Worm (Caenorhabditis elegans): ENCODE data around the gene F28H7.7.

Gene F28H7.7

DNA sequence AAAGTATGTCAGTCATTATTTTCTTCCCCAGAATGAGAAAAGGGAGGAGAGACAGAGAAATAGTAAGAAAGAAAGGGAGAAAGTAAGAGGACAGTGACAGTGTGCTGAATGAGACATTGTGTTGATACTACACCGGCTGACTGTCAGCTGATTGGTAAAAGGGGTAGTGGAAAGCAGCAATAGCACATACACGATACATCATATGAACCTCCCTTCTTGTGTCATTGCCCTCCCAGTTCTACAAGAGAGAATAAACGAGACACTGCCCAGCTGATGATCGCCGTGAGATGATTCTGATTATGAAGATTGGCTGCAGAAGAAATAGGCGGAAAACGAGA, 34.1 kb downstream of the F28H7.7 start:
- TF ChIP-seq C16A3.4 (tag; optimal IDR thresholded peaks at IDR 0.05) (peak; percentile 85), hpl-2 (GFP tag; optimal IDR thresholded peaks at IDR 0.05) (peak; percentile 59), aly-2 (tag; optimal IDR thresholded peaks at IDR 0.05) (no peak), elt-3 (tag; optimal IDR thresholded peaks at IDR 0.05) (peak in 2 of 6 experiments; percentile 88 to 89), snpc-4 (tag; optimal IDR thresholded peaks at IDR 0.05) (peak; percentile 66), alr-1 (tag; optimal IDR thresholded peaks at IDR 0.05; ENCODE audit: borderline replicate concordance) (no peak), rnt-1 (tag; optimal IDR thresholded peaks at IDR 0.05) (peak; percentile 72), dpl-1 (GFP tag; optimal IDR thresholded peaks at IDR 0.05) (peak; percentile 29 to 63 (median 30)), skn-1 (tag; optimal IDR thresholded peaks at IDR 0.05) (peak; percentile 36), nhr-19 (GFP tag; conservative IDR thresholded peaks at IDR 0.05) (peak; percentile 80), fos-1 (tag; optimal IDR thresholded peaks at IDR 0.05) (no peak), lin-39 (tag; optimal IDR thresholded peaks at IDR 0.05) (peak; percentile 20), tbx-2 (tag; optimal IDR thresholded peaks at IDR 0.05) (peak; percentile 84), zip-4 (GFP tag; optimal IDR thresholded peaks at IDR 0.05) (peak; percentile 1), unc-130 (tag; optimal IDR thresholded peaks at IDR 0.05) (peak; percentile 86), ceh-8 (GFP tag; optimal IDR thresholded peaks at IDR 0.05) (no peak), lin-15B (tag; optimal IDR thresholded peaks at IDR 0.05) (no peak), zag-1 (tag; optimal IDR thresholded peaks at IDR 0.05) (no peak), jun-1 (tag; optimal IDR thresholded peaks at IDR 0.05) (peak; percentile 25), elt-2 (tag; optimal IDR thresholded peaks at IDR 0.05) (peak; percentile 53), ztf-4 (tag; optimal IDR thresholded peaks at IDR 0.05) (peak; percentile 46), mab-9 (GFP tag; IDR thresholded peaks at IDR 0.05) (no peak), sup-37 (GFP tag; optimal IDR thresholded peaks at IDR 0.05) (no peak), nhr-47 (tag; optimal IDR thresholded peaks at IDR 0.05) (peak; percentile 67), pag-3 (tag; optimal IDR thresholded peaks at IDR 0.05; ENCODE audit: borderline replicate concordance, insufficient read depth) (no peak), blmp-1 (tag; optimal IDR thresholded peaks at IDR 0.05) (peak; percentile 95), sptf-1 (tag; optimal IDR thresholded peaks at IDR 0.05) (no peak), nhr-28 (tag; optimal IDR thresholded peaks at IDR 0.05) (no peak), ama-1 (optimal IDR thresholded peaks at IDR 0.05) (peak; percentile 64), lin-14 (GFP tag; optimal IDR thresholded peaks at IDR 0.05) (peak; percentile 92), lsy-2 (tag; optimal IDR thresholded peaks at IDR 0.05) (peak; percentile 50 to 90), unc-62 (GFP tag; optimal IDR thresholded peaks at IDR 0.05) (no peak), ceh-90 (tag; optimal IDR thresholded peaks at IDR 0.05) (no peak), swsn-7 (tag; optimal IDR thresholded peaks at IDR 0.05) (peak; percentile 50), pax-3 (tag; optimal IDR thresholded peaks at IDR 0.05) (peak; percentile 76), dsc-1 (tag; optimal IDR thresholded peaks at IDR 0.05) (peak; percentile 36), mep-1 (tag; optimal IDR thresholded peaks at IDR 0.05) (peak; percentile 59), unc-30 (tag; optimal IDR thresholded peaks at IDR 0.05) (no peak), ces-1 (GFP tag; optimal IDR thresholded peaks at IDR 0.05) (no peak), efl-1 (optimal IDR thresholded peaks at IDR 0.05) (peak; percentile 35 to 44), efl-1 (GFP tag; optimal IDR thresholded peaks at IDR 0.05 in 1 of 2) (peak; percentile 37 to 94), egl-27 (tag; optimal IDR thresholded peaks at IDR 0.05) (no peak), lin-35 (GFP tag; optimal IDR thresholded peaks at IDR 0.05) (peak; percentile 49 to 89), mdl-1 (tag; optimal IDR thresholded peaks at IDR 0.05) (peak in 1 of 2 experiments; percentile 97), C04F5.9 (tag; optimal IDR thresholded peaks at IDR 0.05) (no peak), irx-1 (tag; optimal IDR thresholded peaks at IDR 0.05) (peak; percentile 64), ztf-11 (tag; optimal IDR thresholded peaks at IDR 0.05) (no peak), snu-23 (GFP tag; optimal IDR thresholded peaks at IDR 0.05) (peak; percentile 85), sox-4 (tag; optimal IDR thresholded peaks at IDR 0.05) (peak; percentile 72), grh-1 (GFP tag; IDR thresholded peaks at IDR 0.05) (peak; percentile 58), hlh-17 (GFP tag; optimal IDR thresholded peaks at IDR 0.05; ENCODE audit: borderline replicate concordance) (no peak), Y116A8C.19 (tag; optimal IDR thresholded peaks at IDR 0.05; ENCODE audit: borderline replicate concordance) (no peak), fkh-4 (tag; optimal IDR thresholded peaks at IDR 0.05; ENCODE audit: borderline replicate concordance) (no peak)

All from whole organism, L1 larva.